Worm (Caenorhabditis elegans) whole organism, L3 larva: Measurements from ENCODE around the gene R05F9.9.
A peak's percentile ranks its signal among the peaks of the same experiment; 100 is the strongest.
"Not testable (repeated sequence)": the region's sequence is repeated elsewhere in the genome, so short reads cannot be mapped to it uniquely, and the experiment has no call there.

ENCODE experiments used
- aly-2 ChIP-seq: fragments of 150-350 bp; optimal IDR thresholded peaks from 2 replicates; lab custom pipeline; 2014; ENCODE audit warnings: missing biosample characterization, missing genetic modification characterization
- ama-1 ChIP-seq: fragments of 150-350 bp; optimal IDR thresholded peaks from 2 replicates; lab custom pipeline; 2018
- ceh-28 ChIP-seq: fragments of 150-350 bp; optimal IDR thresholded peaks from 2 replicates; lab custom pipeline; 2014; ENCODE audit warnings: missing biosample characterization, missing genetic modification reagents, missing genetic modification characterization
- ceh-82 ChIP-seq: fragments of 150-350 bp; optimal IDR thresholded peaks from 2 replicates; lab custom pipeline; 2014; ENCODE audit warnings: missing biosample characterization, missing genetic modification characterization
- ceh-9 ChIP-seq: sonication (generic microtip); optimal IDR thresholded peaks from 2 replicates; lab custom pipeline; 2018; ENCODE audit warnings: missing biosample characterization, missing genetic modification characterization
- daf-12 ChIP-seq: fragments of 150-350 bp; optimal IDR thresholded peaks from 2 replicates; lab custom pipeline; 2014; ENCODE audit warnings: missing biosample characterization, missing genetic modification reagents, missing genetic modification characterization
- elt-1 ChIP-seq: fragments of 150-350 bp; optimal IDR thresholded peaks from 2 replicates; lab custom pipeline; 2014; ENCODE audit warnings: missing biosample characterization, missing genetic modification characterization
- elt-2 ChIP-seq: sonication (generic microtip); optimal IDR thresholded peaks from 2 replicates; lab custom pipeline; 2016; ENCODE audit warnings: missing genetic modification reagents, mild to moderate bottlenecking, missing genetic modification characterization, missing compliant biosample characterization
- elt-3 ChIP-seq, 3 experiments: fragments of 150-350 bp in 1 of 3; sonication (generic microtip) in 2 of 3; optimal IDR thresholded peaks; 2 replicates in 2 of 3; 4 replicates in 1 of 3; lab custom pipeline; 2014 to 2017; ENCODE audit warnings: missing biosample characterization in 3 of 3, missing genetic modification characterization in 3 of 3
- eor-1 ChIP-seq, 2 experiments: fragments of 150-350 bp; optimal IDR thresholded peaks; 2 replicates each; lab custom pipeline; 2014 to 2018; ENCODE audit warnings: missing biosample characterization in 2 of 2, missing genetic modification characterization in 2 of 2
- fkh-10 ChIP-seq: sonication (generic microtip); optimal IDR thresholded peaks from 2 replicates; lab custom pipeline; 2017; ENCODE audit warnings: missing biosample characterization, missing genetic modification reagents, missing genetic modification characterization
- fos-1 ChIP-seq: fragments of 150-350 bp; optimal IDR thresholded peaks from 2 replicates; lab custom pipeline; 2014; ENCODE audit warnings: missing biosample characterization, missing genetic modification characterization
- lin-15B ChIP-seq: fragments of 150-350 bp; optimal IDR thresholded peaks from 2 replicates; lab custom pipeline; 2014; ENCODE audit warnings: missing biosample characterization, missing genetic modification characterization
- lin-39 ChIP-seq: fragments of 150-350 bp; optimal IDR thresholded peaks from 2 replicates; lab custom pipeline; 2018; ENCODE audit warnings: missing biosample characterization, missing genetic modification reagents, missing genetic modification characterization
- lsy-12 ChIP-seq: sonication (generic microtip); optimal IDR thresholded peaks from 2 replicates; lab custom pipeline; 2016; ENCODE audit warnings: mild to moderate bottlenecking, missing genetic modification characterization, missing compliant biosample characterization
- nfya-1 ChIP-seq: sonication (generic microtip); optimal IDR thresholded peaks from 2 replicates; lab custom pipeline; 2017; ENCODE audit warnings: missing genetic modification characterization, mild to moderate bottlenecking, missing compliant biosample characterization, antibody characterized with exemption, moderate library complexity; ENCODE audit not compliant: insufficient read depth
- nhr-12 ChIP-seq: fragments of 150-350 bp; optimal IDR thresholded peaks from 2 replicates; lab custom pipeline; 2014; ENCODE audit warnings: missing biosample characterization, missing genetic modification characterization
- nhr-23 ChIP-seq: fragments of 150-350 bp; optimal IDR thresholded peaks from 2 replicates; lab custom pipeline; 2014; ENCODE audit warnings: missing biosample characterization, missing genetic modification reagents, missing genetic modification characterization
- nhr-237 ChIP-seq: fragments of 150-350 bp; optimal IDR thresholded peaks from 2 replicates; lab custom pipeline; 2014; ENCODE audit warnings: missing biosample characterization, missing genetic modification characterization
- nhr-25 ChIP-seq: sonication (generic microtip); optimal IDR thresholded peaks from 2 replicates; lab custom pipeline; 2017; ENCODE audit warnings: missing biosample characterization, missing genetic modification characterization
- nhr-28 ChIP-seq: fragments of 150-350 bp; optimal IDR thresholded peaks from 2 replicates; lab custom pipeline; 2014; ENCODE audit warnings: missing biosample characterization, missing genetic modification characterization
- nhr-43 ChIP-seq: sonication (generic microtip); optimal IDR thresholded peaks from 2 replicates; lab custom pipeline; 2016; ENCODE audit warnings: mild to moderate bottlenecking, missing genetic modification characterization, missing compliant biosample characterization; ENCODE audit not compliant: poor library complexity, severe bottlenecking
- nhr-67 ChIP-seq: fragments of 150-350 bp; optimal IDR thresholded peaks from 2 replicates; lab custom pipeline; 2014; ENCODE audit warnings: missing biosample characterization, missing genetic modification characterization
- nhr-76 ChIP-seq: fragments of 150-350 bp; sonication (generic microtip); optimal IDR thresholded peaks from 5 replicates; lab custom pipeline; 2014; ENCODE audit warnings: missing biosample characterization, missing genetic modification characterization
- nhr-77 ChIP-seq: fragments of 150-350 bp; optimal IDR thresholded peaks from 2 replicates; lab custom pipeline; 2014; ENCODE audit warnings: missing biosample characterization, missing genetic modification characterization
- pha-4 ChIP-seq: fragments of 150-350 bp; optimal IDR thresholded peaks from 2 replicates; lab custom pipeline; 2014; ENCODE audit warnings: missing biosample characterization, missing genetic modification reagents, missing genetic modification characterization
- pqm-1 ChIP-seq: fragments of 150-350 bp; optimal IDR thresholded peaks from 2 replicates; lab custom pipeline; 2017; ENCODE audit warnings: missing biosample characterization, missing genetic modification characterization, inconsistent platforms
- sea-2 ChIP-seq: fragments of 150-350 bp; sonication (generic microtip); optimal IDR thresholded peaks from 4 replicates; lab custom pipeline; 2014; ENCODE audit warnings: missing biosample characterization, missing genetic modification reagents, missing genetic modification characterization
- tbx-2 ChIP-seq: sonication (generic microtip); optimal IDR thresholded peaks from 2 replicates; lab custom pipeline; 2016; ENCODE audit warnings: mild to moderate bottlenecking, missing genetic modification characterization, missing compliant biosample characterization
- ztf-11 ChIP-seq: fragments of 150-350 bp; optimal IDR thresholded peaks from 2 replicates; lab custom pipeline; 2014; ENCODE audit warnings: missing biosample characterization, missing genetic modification characterization

Gene R05F9.9

DNA sequence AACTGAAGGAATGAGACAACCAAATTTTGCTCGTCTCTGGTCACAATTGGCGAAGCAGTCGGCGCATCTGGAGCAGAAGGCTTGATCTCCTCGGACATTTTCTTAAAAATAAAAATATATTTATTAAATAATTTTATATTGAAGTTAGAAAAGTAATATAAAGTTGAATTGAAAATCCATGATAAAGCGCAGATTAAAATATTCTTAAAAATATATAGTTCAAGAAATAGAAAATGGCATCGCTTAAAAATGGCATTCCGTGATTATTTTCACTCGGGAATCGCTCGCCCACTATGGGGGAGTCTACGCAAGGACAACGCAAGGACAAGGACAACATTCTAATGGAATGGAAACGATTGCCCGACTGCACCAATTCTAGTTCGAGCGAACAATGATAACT, 1.8 kb upstream of the R05F9.9 start, which contains the start of gene sgt-1:
Gene sgt-1, minus strand, starts transcription at position 101 of the 400 bp plus-strand sequence.
- not testable (repeated sequence) for TF ChIP-seq nfya-1, nhr-77, elt-2 (tag; lab: Kevin White, UChicago)

DNA sequence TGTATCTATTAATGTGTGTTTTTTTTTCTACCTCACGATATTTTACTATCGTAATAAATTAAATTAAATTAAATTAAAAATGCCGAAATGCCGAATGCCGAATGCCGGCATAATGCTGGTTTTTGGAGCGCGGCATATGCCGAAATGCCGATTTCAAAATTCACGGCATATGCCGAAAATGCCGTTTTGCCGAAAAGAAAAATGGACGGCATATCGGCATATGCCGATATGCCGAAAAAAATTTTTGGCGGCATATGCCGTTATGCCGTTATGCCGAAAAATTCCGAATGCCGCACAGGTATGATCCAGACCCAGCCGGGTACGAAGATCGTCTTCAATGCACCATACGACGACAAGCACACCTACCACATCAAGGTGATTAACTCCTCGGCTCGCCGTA, 3.4 kb downstream of the R05F9.9 start, which contains the start of gene msp-32:
Gene msp-32, plus strand, starts transcription at position 301 of the 400 bp plus-strand sequence.
- not testable (repeated sequence) for TF ChIP-seq tbx-2, pha-4, elt-2 (tag; lab: Kevin White, UChicago)

DNA sequence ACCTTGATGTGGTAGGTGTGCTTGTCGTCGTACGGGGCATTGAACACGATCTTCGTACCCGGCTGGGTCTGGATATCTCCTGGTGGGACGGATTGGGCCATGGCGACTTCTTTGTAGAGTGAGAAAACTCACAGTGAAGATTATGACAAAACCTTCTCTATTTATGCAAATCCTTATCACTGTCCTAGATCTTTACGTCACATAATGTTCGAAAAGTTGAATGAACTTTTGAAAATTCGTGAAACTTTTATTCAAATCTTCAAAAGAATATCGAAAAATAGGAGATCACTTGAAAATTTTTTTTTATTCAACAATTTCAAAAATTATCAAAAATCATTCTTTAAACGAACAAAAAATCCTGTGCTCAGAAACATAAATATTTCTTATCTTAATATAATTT, 9.3 kb downstream of the R05F9.9 start, which contains the start of gene msp-33:
Gene msp-33, minus strand, starts transcription at position 101 of the 400 bp plus-strand sequence.
- no peak for TF ChIP-seq pha-4 (tag; lab: Kevin White, UChicago)
- TF ChIP-seq ceh-9 (tag; lab: Kevin White, UChicago): no peak
- TF ChIP-seq elt-3 (tag; optimal IDR thresholded peaks at IDR 0.05; lab: Kevin White, UChicago): no peak
- no peak for TF ChIP-seq sea-2 (GFP tag; lab: Kevin White, UChicago)

DNA sequence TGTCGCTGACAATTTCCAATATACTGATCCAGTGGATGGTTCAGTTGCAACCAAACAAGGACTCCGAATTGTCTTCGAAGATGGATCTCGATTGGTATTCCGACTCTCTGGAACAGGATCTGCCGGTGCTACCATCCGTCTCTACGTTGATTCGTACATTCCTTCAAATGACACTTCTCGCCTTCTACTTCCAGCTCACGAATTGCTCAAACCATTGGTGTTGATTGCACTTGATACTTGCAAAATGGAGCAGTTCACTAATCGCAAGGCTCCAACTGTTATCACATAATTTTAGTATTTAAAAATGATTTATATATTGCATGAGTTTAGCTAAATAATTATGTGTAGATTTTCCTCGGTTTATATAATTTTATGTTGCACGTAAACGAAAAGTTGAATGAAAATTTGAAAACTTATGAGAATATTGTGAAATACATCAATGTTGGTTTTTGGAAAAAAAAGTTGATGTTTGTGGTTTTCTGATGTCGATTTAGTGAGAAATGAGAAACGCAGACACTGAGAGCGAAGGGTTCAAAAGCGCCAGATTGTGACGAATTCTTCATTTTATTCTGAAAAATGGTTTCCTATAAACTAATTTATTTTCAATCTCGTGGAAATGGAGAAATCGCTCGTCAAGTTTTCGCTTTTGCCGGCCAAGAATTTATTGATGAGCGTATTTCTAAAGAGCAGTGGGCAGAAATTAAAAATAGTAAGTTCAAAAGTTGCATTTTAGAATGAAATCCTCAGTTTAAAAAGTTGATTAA, 10.7 kb downstream of the R05F9.9 start, which contains the start of gene gst-9:
Gene gst-9, plus strand, starts transcription at position 574 of the 764 bp plus-strand sequence.
- no peak for TF ChIP-seq lsy-12 (tag; lab: Kevin White, UChicago)
- peak; percentile 39 for TF ChIP-seq pha-4 (tag; lab: Kevin White, UChicago)
- no peak for TF ChIP-seq sea-2 (GFP tag; lab: Kevin White, UChicago)
- TF ChIP-seq nfya-1 (tag; lab: Kevin White, UChicago): peak; percentile 34
- peak; percentile 50 for TF ChIP-seq nhr-25
- TF ChIP-seq elt-2 (tag; lab: Kevin White, UChicago): peak; percentile 67
- no peak for TF ChIP-seq fos-1
- TF ChIP-seq nhr-237: no peak
- TF ChIP-seq nhr-43 (tag; lab: Kevin White, UChicago): peak; percentile 79
- peak; percentile 25 for TF ChIP-seq tbx-2 (tag; lab: Kevin White, UChicago)
- no peak for TF ChIP-seq nhr-23 (tag; lab: Kevin White, UChicago)
- TF ChIP-seq ama-1 (lab: Kevin White, UChicago): peak; percentile 89
- no peak for TF ChIP-seq nhr-12 (tag; lab: Kevin White, UChicago)

DNA sequence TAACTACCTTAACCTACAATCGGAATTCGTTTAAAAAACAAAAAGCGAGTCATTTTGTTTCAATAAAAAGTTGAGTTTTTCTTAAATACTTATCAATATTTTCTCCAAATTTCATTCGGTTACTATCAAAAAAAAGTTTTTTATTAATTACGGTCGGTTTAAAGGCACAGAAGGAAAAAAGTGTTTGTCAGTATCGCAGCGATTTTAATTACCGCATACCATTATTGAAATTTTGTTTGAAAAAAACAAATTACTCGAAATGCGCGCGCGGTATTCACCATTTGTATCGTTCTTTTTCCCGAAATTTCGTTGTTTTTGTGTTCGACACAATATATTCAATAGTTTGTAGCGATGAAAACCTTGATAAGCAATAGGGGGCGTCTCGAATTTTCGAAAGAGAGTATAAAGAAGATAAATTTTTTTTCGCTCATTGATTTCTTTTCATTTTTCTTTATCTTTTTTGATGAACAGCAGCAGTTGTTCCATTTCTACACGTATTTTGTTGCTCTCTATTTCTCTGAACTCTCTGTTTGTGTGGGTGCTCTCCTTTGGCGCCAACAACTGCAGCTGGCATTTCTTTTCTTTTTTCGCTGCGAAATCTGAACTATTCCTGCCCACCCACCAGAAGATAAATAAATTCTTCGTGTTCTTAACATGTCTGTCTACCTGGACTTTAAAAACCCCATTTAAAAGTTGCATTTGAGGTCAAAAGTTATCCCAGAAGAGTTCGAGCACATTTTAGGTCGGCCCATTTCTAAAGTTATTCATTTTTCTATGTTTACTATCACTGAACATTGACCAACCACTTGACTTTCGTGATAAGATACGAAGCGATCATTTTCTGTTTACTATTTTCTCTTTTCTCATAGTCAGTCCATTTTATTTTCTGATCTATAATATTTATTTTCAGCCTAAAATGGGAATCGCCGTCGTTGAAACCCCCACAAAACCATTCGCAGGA, 13.1 kb downstream of the R05F9.9 start, which contains the start of gene pgm-1:
Gene pgm-1, plus strand, starts transcription at position 911 of the 961 bp plus-strand sequence.
- no peak for TF ChIP-seq fkh-10 (GFP tag; lab: Kevin White, UChicago)
- no peak for TF ChIP-seq eor-1 (tag; optimal IDR thresholded peaks at IDR 0.05; lab: Kevin White, UChicago)
- no peak for TF ChIP-seq nhr-67 (tag; lab: Kevin White, UChicago)
- TF ChIP-seq elt-2 (tag; lab: Kevin White, UChicago): peak; percentile 84
- no peak for TF ChIP-seq ceh-82 (tag; lab: Kevin White, UChicago)
- peak; percentile 80 for TF ChIP-seq pha-4 (tag; lab: Kevin White, UChicago)
- TF ChIP-seq nhr-25: no peak
- TF ChIP-seq elt-1: no peak
- TF ChIP-seq nhr-23 (tag; lab: Kevin White, UChicago): no peak
- no peak for TF ChIP-seq ztf-11
- TF ChIP-seq lsy-12 (tag; lab: Kevin White, UChicago): no peak
- TF ChIP-seq ceh-28 (tag; lab: Kevin White, UChicago): peak; percentile 36
- no peak for TF ChIP-seq aly-2
- TF ChIP-seq ama-1 (lab: Kevin White, UChicago): peak; percentile 16
- no peak for TF ChIP-seq tbx-2 (tag; lab: Kevin White, UChicago)
- no peak for TF ChIP-seq nhr-28
- TF ChIP-seq nhr-76 (tag; lab: Kevin White, UChicago): no peak
- TF ChIP-seq daf-12 (tag; lab: Kevin White, UChicago): no peak
- TF ChIP-seq pqm-1 (tag; lab: Kevin White, UChicago): no peak
- peak; percentile 2 for TF ChIP-seq lin-39 (tag; lab: Kevin White, UChicago)
- TF ChIP-seq lin-15B: no peak
- TF ChIP-seq nfya-1 (tag; lab: Kevin White, UChicago): peak; percentile 36
- TF ChIP-seq nhr-237: no peak
- TF ChIP-seq, all 47 proteins: peak for 6
